Worm (Caenorhabditis elegans) whole organism, L2 larva: ENCODE results near the gene pptr-1.

ENCODE experiments used
- aly-2 ChIP-seq: fragments of 150-350 bp; optimal IDR thresholded peaks from 2 replicates; lab custom pipeline; 2014; ENCODE audit warnings: missing biosample characterization, missing genetic modification characterization
- ceh-16 ChIP-seq: fragments of 150-350 bp; optimal IDR thresholded peaks from 2 replicates; lab custom pipeline; 2014; ENCODE audit warnings: missing biosample characterization, missing genetic modification characterization
- lin-13 ChIP-seq: fragments of 150-350 bp; optimal IDR thresholded peaks from 2 replicates; lab custom pipeline; 2014; ENCODE audit warnings: missing biosample characterization, missing genetic modification reagents, missing genetic modification characterization
- lsy-2 ChIP-seq, 2 experiments: fragments of 150-350 bp in 1 of 2; sonication (generic microtip) in 1 of 2; optimal IDR thresholded peaks; 2 replicates each; lab custom pipeline; 2014 to 2017; ENCODE audit warnings: missing biosample characterization in 2 of 2, missing genetic modification characterization in 2 of 2
- mab-5 ChIP-seq: fragments of 150-350 bp; optimal IDR thresholded peaks from 2 replicates; lab custom pipeline; 2014; ENCODE audit warnings: missing biosample characterization, missing genetic modification characterization
- mdl-1 ChIP-seq, 2 experiments: fragments of 150-350 bp in 1 of 2; sonication (generic microtip) in 1 of 2; optimal IDR thresholded peaks; 2 replicates each; lab custom pipeline; 2017; ENCODE audit warnings: missing biosample characterization in 2 of 2, missing genetic modification characterization in 2 of 2
- nhr-11 ChIP-seq: fragments of 150-350 bp; optimal IDR thresholded peaks from 2 replicates; lab custom pipeline; 2014; ENCODE audit warnings: missing biosample characterization, missing genetic modification characterization
- nhr-21 ChIP-seq: fragments of 150-350 bp; optimal IDR thresholded peaks from 2 replicates; lab custom pipeline; 2014; ENCODE audit warnings: missing biosample characterization, missing genetic modification characterization
- nhr-77 ChIP-seq: fragments of 150-350 bp; optimal IDR thresholded peaks from 2 replicates; lab custom pipeline; 2014; ENCODE audit warnings: missing biosample characterization, missing genetic modification characterization
- zag-1 ChIP-seq: fragments of 150-350 bp; optimal IDR thresholded peaks from 2 replicates; lab custom pipeline; 2014; ENCODE audit warnings: missing biosample characterization, missing genetic modification characterization
- ztf-11 ChIP-seq: sonication (generic microtip); optimal IDR thresholded peaks from 2 replicates; lab custom pipeline; 2017; ENCODE audit warnings: missing biosample characterization, missing genetic modification characterization
- ztf-4 ChIP-seq: fragments of 150-350 bp; optimal IDR thresholded peaks from 2 replicates; lab custom pipeline; 2014; ENCODE audit warnings: missing biosample characterization, missing genetic modification characterization

ce11 chrV:16393728-16394127 is 36.4 kb downstream of the pptr-1 start, which contains the start of gene srd-63:
- TF ChIP-seq ceh-16 (no peak), nhr-77 (tag; lab: Kevin White, UChicago) (no peak), zag-1 (tag; lab: Kevin White, UChicago) (no peak), ztf-11 (tag; lab: Kevin White, UChicago) (no peak), mab-5 (tag; lab: Kevin White, UChicago) (no peak), lsy-2 (tag; optimal IDR thresholded peaks at IDR 0.05; lab: Kevin White, UChicago) (no peak), lin-13 (GFP tag; lab: Kevin White, UChicago) (no peak), nhr-21 (tag; lab: Kevin White, UChicago) (no peak), mdl-1 (tag; optimal IDR thresholded peaks at IDR 0.05; lab: Kevin White, UChicago) (no peak), aly-2 (no peak), nhr-11 (tag; lab: Kevin White, UChicago) (no peak), ztf-4 (tag; lab: Kevin White, UChicago) (no peak)
